Fruit fly (Drosophila melanogaster): ENCODE results near the gene CG46430.

CG46430 gene

dm6 chr3L:10490561-10490960 is 12.2 kb downstream of the CG46430 start, which contains the start of gene S-Lap4:
Gene S-Lap4, plus strand, starts transcription at chr3L:10490861.
- TF ChIP-seq CG6792 (GFP tag; optimal IDR thresholded peaks at IDR 0.05) (no peak), CG3919 (GFP tag; optimal IDR thresholded peaks at IDR 0.05) (no peak), CG16779 (tag; optimal IDR thresholded peaks at IDR 0.05) (no peak), CG8632 (GFP tag; optimal IDR thresholded peaks at IDR 0.05) (no peak), fkh (GFP tag; optimal IDR thresholded peaks at IDR 0.05) (no peak), CG9139 (GFP tag; optimal IDR thresholded peaks at IDR 0.05) (no peak), CG6163 (GFP tag; IDR thresholded peaks at IDR 0.05) (no peak), CG8319 (GFP tag; optimal IDR thresholded peaks at IDR 0.05) (no peak), esn (GFP tag; optimal IDR thresholded peaks at IDR 0.05) (no peak), cyc (GFP tag; optimal IDR thresholded peaks at IDR 0.05) (no peak), salr (GFP tag; optimal IDR thresholded peaks at IDR 0.05) (no peak), CG6854 (GFP tag; optimal IDR thresholded peaks at IDR 0.05) (no peak), CG7368 (GFP tag; optimal IDR thresholded peaks at IDR 0.05) (no peak), Gug (GFP tag; IDR thresholded peaks at IDR 0.05) (no peak), topi (GFP tag; optimal IDR thresholded peaks at IDR 0.05) (no peak), CG10631 (GFP tag; optimal IDR thresholded peaks at IDR 0.05) (no peak)

- TF ChIP-seq CG32006 (GFP tag; optimal IDR thresholded peaks at IDR 0.05) (peak; percentile 3), CG11762 (GFP tag; optimal IDR thresholded peaks at IDR 0.05; ENCODE audit: insufficient read depth) (no peak)
Measured at dm6 chr3L:10495882-10496654, 17.8 kb downstream of the CG46430 start.

DNA sequence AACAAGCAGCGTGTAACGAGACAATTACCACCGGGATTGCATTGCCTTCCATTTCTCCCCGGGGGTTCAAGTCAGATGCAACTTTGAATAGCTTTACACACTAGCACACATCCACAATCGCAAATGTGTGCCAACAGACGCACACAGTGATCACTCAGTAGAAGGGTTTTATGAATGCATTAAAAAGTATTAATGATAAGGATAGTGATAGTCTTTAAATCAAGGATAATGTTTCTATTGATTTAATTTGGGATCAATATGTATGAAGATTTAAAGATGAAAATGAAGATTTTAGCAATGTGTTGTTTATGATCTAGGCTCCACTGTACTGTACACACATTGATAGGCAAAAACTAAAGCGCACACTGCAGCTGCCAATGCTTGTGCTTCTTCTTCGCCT is 26.3 kb downstream of the CG46430 start:
- TF ChIP-seq achi (GFP tag; optimal IDR thresholded peaks at IDR 0.05): peak; percentile 5
- no peak for TF ChIP-seq CG7368 (GFP tag; optimal IDR thresholded peaks at IDR 0.05)
- peak; percentile 70 for TF ChIP-seq Eip78C (GFP tag)
- peak; percentile 62; the same call in 2 of the 3 replicates for TF ChIP-seq CG8119 (GFP tag; IDR thresholded peaks at IDR 0.05)
- no peak for TF ChIP-seq dac (GFP tag; optimal IDR thresholded peaks at IDR 0.05)
- TF ChIP-seq eg (GFP tag; IDR thresholded peaks at IDR 0.05): peak; percentile 53; the same call in 1 of the 3 replicates
- TF ChIP-seq CG8319 (GFP tag; optimal IDR thresholded peaks at IDR 0.05): no peak
- TF ChIP-seq CG16779 (tag; optimal IDR thresholded peaks at IDR 0.05): no peak
- peak; percentile 31 for TF ChIP-seq CG6276 (GFP tag; optimal IDR thresholded peaks at IDR 0.05)
- no peak for TF ChIP-seq CG10631 (GFP tag; optimal IDR thresholded peaks at IDR 0.05)
- no peak for TF ChIP-seq Ets96B (tag; optimal IDR thresholded peaks at IDR 0.05)
- TF ChIP-seq CG4318 (GFP tag; optimal IDR thresholded peaks at IDR 0.05): peak; percentile 3
- TF ChIP-seq CG32006 (GFP tag; optimal IDR thresholded peaks at IDR 0.05): peak; percentile 54
- TF ChIP-seq Smox (GFP tag; optimal IDR thresholded peaks at IDR 0.05): no peak
- peak; percentile 28 for TF ChIP-seq pdm3 (GFP tag; optimal IDR thresholded peaks at IDR 0.05)
- TF ChIP-seq CG3919 (GFP tag; optimal IDR thresholded peaks at IDR 0.05): no peak
- TF ChIP-seq CG6808 (GFP tag; optimal IDR thresholded peaks at IDR 0.05): no peak
- no peak for TF ChIP-seq spab (GFP tag; optimal IDR thresholded peaks at IDR 0.05)
- 0 out of 2 replicates have a peak, but pooled peaks have one; percentile 29 for TF ChIP-seq CG11294 (GFP tag; IDR thresholded peaks at IDR 0.05)
- TF ChIP-seq Lpt (GFP tag; optimal IDR thresholded peaks at IDR 0.05): peak; percentile 17
- TF ChIP-seq CG11762 (GFP tag; optimal IDR thresholded peaks at IDR 0.05; ENCODE audit: insufficient read depth): no peak
- TF ChIP-seq salr (GFP tag; optimal IDR thresholded peaks at IDR 0.05): peak in 1 of 2 experiments; percentile 27
- peak; percentile 62 for TF ChIP-seq Hr4 (GFP tag; optimal IDR thresholded peaks at IDR 0.05)
- TF ChIP-seq OdsH (GFP tag; optimal IDR thresholded peaks at IDR 0.05): peak; percentile 1
- TF ChIP-seq fd85E (GFP tag; optimal IDR thresholded peaks at IDR 0.05): no peak
- TF ChIP-seq CG10669 (GFP tag; optimal IDR thresholded peaks at IDR 0.05): peak; percentile 3

Data from whole organism, prepupa.